Fruit fly (Drosophila melanogaster): ENCODE measurements around the gene CG15544.
A peak's percentile ranks its signal among the peaks of the same experiment; 100 is the strongest.

CG15544 gene

DNA sequence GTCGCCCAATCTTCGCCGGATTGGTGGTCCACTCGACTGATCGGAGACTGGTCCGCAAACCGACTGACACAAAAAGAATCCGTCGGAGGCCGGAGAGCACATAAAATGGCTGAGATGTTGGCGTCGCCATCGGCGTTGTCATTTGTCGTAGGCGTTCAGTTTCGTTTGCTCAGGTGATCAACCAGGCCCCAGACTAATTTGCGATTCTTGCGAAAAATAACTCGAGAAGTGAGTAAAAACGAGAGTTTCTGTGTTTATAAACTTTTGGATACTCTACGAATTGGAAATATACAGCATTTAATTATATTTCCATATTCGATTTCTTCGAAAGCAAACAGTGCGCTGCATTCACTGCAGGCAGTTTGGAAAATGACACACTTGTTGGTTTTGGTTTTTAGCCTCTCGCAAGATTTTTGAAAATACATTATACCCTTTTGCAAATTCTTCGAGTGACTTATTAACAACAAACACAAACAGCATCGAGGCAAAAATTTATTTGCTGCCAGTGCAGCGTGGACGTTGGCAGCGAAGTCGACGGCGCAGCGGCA, 48.6 kb downstream of the CG15544 start, which contains the start of gene CG15546 (continued):
- TF ChIP-seq CG11696 (GFP tag; IDR thresholded peaks at IDR 0.05) (no peak), CG30403 (GFP tag; optimal IDR thresholded peaks at IDR 0.05) (no peak), danr (GFP tag; IDR thresholded peaks at IDR 0.05) (no peak), ssp (GFP tag; IDR thresholded peaks at IDR 0.05) (no peak), bab2 (GFP tag; optimal IDR thresholded peaks at IDR 0.05) (no peak), dati (GFP tag; IDR thresholded peaks at IDR 0.05) (no peak), Med (GFP tag) (peak; percentile 41), CG34422 (GFP tag; IDR thresholded peaks at IDR 0.05) (no peak), CG3847 (GFP tag; IDR thresholded peaks at IDR 0.05) (0 out of 2 replicates have a peak, but pooled peaks have one; percentile 4), GATAe (GFP tag; conservative IDR thresholded peaks at IDR 0.05) (no peak), Hmx (GFP tag; optimal IDR thresholded peaks at IDR 0.05) (no peak), CG32532 (GFP tag; IDR thresholded peaks at IDR 0.05) (peak; percentile 32; the same call in 1 of the 2 replicates), CG13624 (GFP tag; optimal IDR thresholded peaks at IDR 0.05) (no peak), CG7987 (GFP tag; optimal IDR thresholded peaks at IDR 0.05) (no peak), Ets65A (GFP tag) (peak; percentile 43), CG12659 (GFP tag; optimal IDR thresholded peaks at IDR 0.05) (no peak), Chrac-16 (GFP tag; optimal IDR thresholded peaks at IDR 0.05) (no peak), Ptx1 (GFP tag; IDR thresholded peaks at IDR 0.05) (peak; percentile 55), Atf6 (GFP tag; IDR thresholded peaks at IDR 0.05) (no peak), zen2 (GFP tag; IDR thresholded peaks at IDR 0.05; ENCODE audit: partially characterized antibody) (no peak), Mrtf (GFP tag; IDR thresholded peaks at IDR 0.05) (0 out of 3 replicates have a peak, but pooled peaks have one; percentile 21), peb (GFP tag; IDR thresholded peaks at IDR 0.05) (no peak), CG9932 (GFP tag; IDR thresholded peaks at IDR 0.05) (peak; percentile 22; the same call in 1 of the 2 replicates), CG2678 (tag; optimal IDR thresholded peaks at IDR 0.05) (no peak), sens (GFP tag) (peak; percentile 0), fd64A (GFP tag; optimal IDR thresholded peaks at IDR 0.05) (no peak), disco-r (GFP tag; optimal IDR thresholded peaks at IDR 0.05) (no peak), Deaf1 (tag; optimal IDR thresholded peaks at IDR 0.05) (no peak), CG7745 (tag; optimal IDR thresholded peaks at IDR 0.05) (no peak), sr (GFP tag; IDR thresholded peaks at IDR 0.05) (no peak), CG17361 (GFP tag; IDR thresholded peaks at IDR 0.05) (no peak), CG3838 (GFP tag; optimal IDR thresholded peaks at IDR 0.05) (no peak), CG14441 (GFP tag; IDR thresholded peaks at IDR 0.05) (no peak), ttk (GFP tag; IDR thresholded peaks at IDR 0.05) (no peak), CG6854 (GFP tag; optimal IDR thresholded peaks at IDR 0.05) (no peak), CG18476 (GFP tag; optimal IDR thresholded peaks at IDR 0.05) (no peak), jigr1 (GFP tag; IDR thresholded peaks at IDR 0.05) (no peak), Drgx (GFP tag; IDR thresholded peaks at IDR 0.05) (peak; percentile 84), CG34224 (GFP tag; IDR thresholded peaks at IDR 0.05; ENCODE audit: partially characterized antibody) (no peak), amos (GFP tag; IDR thresholded peaks at IDR 0.05; ENCODE audit: partially characterized antibody) (no peak), al (GFP tag; IDR thresholded peaks at IDR 0.05) (peak; percentile 50; the same call in 1 of the 2 replicates), bbx (GFP tag; IDR thresholded peaks at IDR 0.05; ENCODE audit: partially characterized antibody) (no peak), CG17912 (GFP tag; optimal IDR thresholded peaks at IDR 0.05) (no peak), CG8478 (optimal IDR thresholded peaks at IDR 0.05) (no peak), dm (GFP tag; optimal IDR thresholded peaks at IDR 0.05) (no peak), nau (GFP tag; optimal IDR thresholded peaks at IDR 0.05) (no peak), dysf (GFP tag; IDR thresholded peaks at IDR 0.05) (peak; percentile 48; the same call in 2 of the 3 replicates), gsb-n (tag; optimal IDR thresholded peaks at IDR 0.05) (no peak), CG4730 (GFP tag; IDR thresholded peaks at IDR 0.05) (no peak), CG18619 (GFP tag; optimal IDR thresholded peaks at IDR 0.05) (no peak), crp (GFP tag; optimal IDR thresholded peaks at IDR 0.05) (no peak), pum (GFP tag; optimal IDR thresholded peaks at IDR 0.05) (no peak)

All from whole organism, embryonic.